Worm (Caenorhabditis elegans) whole organism, L2 larva: ENCODE measurements around the gene srsy-2.

Experiments
- R02D3.7 ChIP-seq: fragments of 150-350 bp; optimal IDR thresholded peaks from 2 replicates; lab custom pipeline; 2014; ENCODE audit warnings: missing biosample characterization, missing genetic modification characterization
- ama-1 ChIP-seq: fragments of 150-350 bp; optimal IDR thresholded peaks from 2 replicates; lab custom pipeline; 2018; ENCODE audit warnings: inconsistent platforms
- ceh-82 ChIP-seq: fragments of 150-350 bp; optimal IDR thresholded peaks from 2 replicates; lab custom pipeline; 2014; ENCODE audit warnings: missing biosample characterization, missing genetic modification characterization
- nhr-12 ChIP-seq: fragments of 150-350 bp; optimal IDR thresholded peaks from 2 replicates; lab custom pipeline; 2014; ENCODE audit warnings: missing biosample characterization, missing genetic modification characterization
- unc-39 ChIP-seq: fragments of 150-350 bp; optimal IDR thresholded peaks from 2 replicates; lab custom pipeline; 2014; ENCODE audit warnings: missing biosample characterization, missing genetic modification characterization
- unc-62 ChIP-seq: fragments of 150-350 bp; optimal IDR thresholded peaks from 2 replicates; lab custom pipeline; 2014; ENCODE audit warnings: missing biosample characterization, missing genetic modification reagents, missing genetic modification characterization

- no peak for TF ChIP-seq ama-1 (lab: Kevin White, UChicago)
- TF ChIP-seq nhr-12 = no peak
- TF ChIP-seq ceh-82 (tag; lab: Kevin White, UChicago) = no peak
- no peak for TF ChIP-seq unc-62 (GFP tag; lab: Kevin White, UChicago)
- TF ChIP-seq unc-39 (tag; lab: Kevin White, UChicago) = no peak
- no peak for TF ChIP-seq R02D3.7 (tag; lab: Kevin White, UChicago)
These were observed 36.1 kb downstream of the srsy-2 start for ce11 chrII:6190770-6191169.
